Fruit fly (Drosophila melanogaster) whole organism, embryonic: Measurements from ENCODE around the gene CG33941.

Experiments
- Atf-2 ChIP-seq: fragments of 200-800 bp; sonication (Bioruptor generic); optimal IDR thresholded peaks from 2 replicates; lab custom pipeline; 2016; ENCODE audit warnings: missing biosample characterization, missing genetic modification characterization
- Awh ChIP-seq: fragments of 200-800 bp; sonication (Bioruptor generic); IDR thresholded peaks from 2 replicates; pipeline ENCODE4, ENCODE4 v1.3.6; 2022; ENCODE audit warnings: missing biosample characterization, missing genetic modification characterization
- Bdp1 ChIP-seq: fragments of 200-800 bp; sonication (Bioruptor generic); optimal IDR thresholded peaks from 3 replicates; lab custom pipeline; 2016; ENCODE audit warnings: missing biosample characterization, missing genetic modification characterization
- CG10147 ChIP-seq: fragments of 200-800 bp; sonication (Bioruptor generic); optimal IDR thresholded peaks from 2 replicates; lab custom pipeline; 2019; ENCODE audit warnings: missing biosample characterization, mild to moderate bottlenecking, missing genetic modification characterization, moderate library complexity
- CG10654 ChIP-seq: fragments of 200-800 bp; sonication (Bioruptor generic); optimal IDR thresholded peaks from 2 replicates; lab custom pipeline; 2016; ENCODE audit warnings: missing biosample characterization, missing genetic modification characterization
- CG10959 ChIP-seq: fragments of 200-800 bp; sonication (Bioruptor generic); IDR thresholded peaks from 2 replicates; pipeline ENCODE4 v1.3.6; 2022; ENCODE audit warnings: missing biosample characterization, missing genetic modification characterization
- CG10979 ChIP-seq: fragments of 200-800 bp; sonication (Bioruptor generic); optimal IDR thresholded peaks from 2 replicates; lab custom pipeline; 2018; ENCODE audit warnings: missing biosample characterization, mild to moderate bottlenecking, missing genetic modification characterization, moderate library complexity
- CG13894 ChIP-seq: fragments of 200-800 bp; sonication (Bioruptor generic); optimal IDR thresholded peaks from 3 replicates; lab custom pipeline; 2018; ENCODE audit warnings: missing biosample characterization, mild to moderate bottlenecking, missing genetic modification characterization, moderate library complexity
- CG14441 ChIP-seq: fragments of 200-800 bp; sonication (Bioruptor generic); IDR thresholded peaks from 2 replicates; pipeline ENCODE4 v1.3.6; 2022; ENCODE audit warnings: missing biosample characterization, missing genetic modification characterization
- CG15479 ChIP-seq: fragments of 200-800 bp; sonication (Bioruptor generic); optimal IDR thresholded peaks from 3 replicates; lab custom pipeline; 2019; ENCODE audit warnings: missing biosample characterization, mild to moderate bottlenecking, missing genetic modification characterization, moderate library complexity
- CG1647 ChIP-seq: fragments of 200-800 bp; sonication (Bioruptor generic); optimal IDR thresholded peaks from 3 replicates; lab custom pipeline; 2016; ENCODE audit warnings: missing biosample characterization, missing genetic modification characterization
- CG18476 ChIP-seq: fragments of 200-800 bp; sonication (Bioruptor generic); optimal IDR thresholded peaks from 2 replicates; lab custom pipeline; 2016; ENCODE audit warnings: missing biosample characterization, mild to moderate bottlenecking, missing genetic modification characterization
- CG2116 ChIP-seq: fragments of 200-800 bp; sonication (Bioruptor generic); optimal IDR thresholded peaks from 3 replicates; lab custom pipeline; 2018; ENCODE audit warnings: missing biosample characterization, mild to moderate bottlenecking, missing genetic modification characterization
- CG2712 ChIP-seq: fragments of 200-800 bp; optimal IDR thresholded peaks from 3 replicates; lab custom pipeline; 2019; ENCODE audit warnings: missing biosample characterization, mild to moderate bottlenecking, missing genetic modification characterization, moderate library complexity
- CG30403 ChIP-seq: fragments of 200-800 bp; sonication (Bioruptor generic); optimal IDR thresholded peaks from 3 replicates; lab custom pipeline; 2016; ENCODE audit warnings: missing biosample characterization, missing genetic modification characterization
- CG6683 ChIP-seq: fragments of 200-800 bp; sonication (Bioruptor generic); optimal IDR thresholded peaks from 2 replicates; lab custom pipeline; 2017; ENCODE audit warnings: missing biosample characterization, mild to moderate bottlenecking, missing genetic modification characterization, missing genetic modification reagents
- CG7786 ChIP-seq: fragments of 200-800 bp; sonication (Bioruptor generic); optimal IDR thresholded peaks from 2 replicates; lab custom pipeline; 2016; ENCODE audit warnings: missing biosample characterization, missing genetic modification characterization
- CG8944 ChIP-seq: fragments of 200-800 bp; sonication (Bioruptor generic); optimal IDR thresholded peaks from 3 replicates; lab custom pipeline; 2016; ENCODE audit warnings: missing biosample characterization, missing genetic modification characterization
- CTCF ChIP-seq: fragments of 200-800 bp; sonication (Bioruptor generic); optimal IDR thresholded peaks from 2 replicates; lab custom pipeline; 2017; ENCODE audit warnings: missing biosample characterization, mild to moderate bottlenecking, missing genetic modification characterization, moderate library complexity
- Dfd ChIP-seq, 2 experiments: fragments of >200 bp; optimal IDR thresholded peaks; 2 replicates each; lab custom pipeline; 2017; ENCODE audit warnings: missing biosample characterization in 2 of 2, missing genetic modification characterization in 2 of 2
- Ets65A ChIP-seq: fragments of 200-800 bp; sonication (Bioruptor generic); peaks from one replicate; lab custom pipeline; 2016; ENCODE audit warnings: missing biosample characterization, missing genetic modification characterization
- Jarid2 ChIP-seq: fragments of 200-800 bp; sonication (Bioruptor generic); optimal IDR thresholded peaks from 3 replicates; lab custom pipeline; 2017; ENCODE audit warnings: mild to moderate bottlenecking, missing biosample characterization, missing genetic modification reagents, missing genetic modification characterization
- MBD-R2 ChIP-seq: fragments of 200-800 bp; sonication (Bioruptor generic); IDR thresholded peaks from 2 replicates; pipeline ENCODE4 v1.3.6; 2022; ENCODE audit warnings: missing biosample characterization, missing genetic modification characterization
- NC2β ChIP-seq: fragments of 200-800 bp; sonication (Bioruptor generic); optimal IDR thresholded peaks from 2 replicates; lab custom pipeline; 2016; ENCODE audit warnings: missing biosample characterization, missing genetic modification characterization
- Neu2 ChIP-seq: fragments of 200-800 bp; sonication (Bioruptor generic); optimal IDR thresholded peaks from 3 replicates; lab custom pipeline; 2016; ENCODE audit warnings: missing biosample characterization, missing genetic modification characterization, borderline replicate concordance
- Nf-YC ChIP-seq: fragments of 200-800 bp; optimal IDR thresholded peaks from 3 replicates; lab custom pipeline; 2019; ENCODE audit warnings: missing biosample characterization, mild to moderate bottlenecking, missing genetic modification characterization, moderate library complexity
- Sry-δ ChIP-seq: fragments of 200-800 bp; sonication (Bioruptor generic); optimal IDR thresholded peaks from 2 replicates; lab custom pipeline; 2016; ENCODE audit warnings: missing biosample characterization, missing genetic modification characterization
- Usf ChIP-seq: fragments of 200-800 bp; sonication (Bioruptor generic); optimal IDR thresholded peaks from 2 replicates; lab custom pipeline; 2017; ENCODE audit warnings: missing genotype, missing biosample characterization, missing genetic modification characterization
- bcd ChIP-seq: fragments of 200-800 bp; sonication (Bioruptor generic); optimal IDR thresholded peaks from 2 replicates; lab custom pipeline; 2017; ENCODE audit warnings: missing biosample characterization, mild to moderate bottlenecking, missing genetic modification characterization
- cato ChIP-seq: fragments of 200-800 bp; sonication (Bioruptor generic); optimal IDR thresholded peaks from 2 replicates; lab custom pipeline; 2016; ENCODE audit warnings: missing biosample characterization, missing genetic modification characterization, borderline replicate concordance
- crp ChIP-seq, 2 experiments: fragments of 200-800 bp; sonication (Bioruptor generic); optimal IDR thresholded peaks; 2 replicates in 1 of 2; 3 replicates in 1 of 2; lab custom pipeline; 2017; ENCODE audit warnings: missing biosample characterization in 2 of 2, missing genetic modification characterization in 2 of 2, mild to moderate bottlenecking in 1 of 2, moderate library complexity in 1 of 2
- dmrt11E ChIP-seq: fragments of 200-800 bp; sonication (Bioruptor generic); optimal IDR thresholded peaks from 3 replicates; lab custom pipeline; 2018; ENCODE audit warnings: missing biosample characterization, mild to moderate bottlenecking, missing genetic modification characterization, moderate library complexity
- eve ChIP-seq, 2 experiments: fragments of >200 bp; optimal IDR thresholded peaks; 2 replicates each; lab custom pipeline; 2017; ENCODE audit warnings: missing biosample characterization in 2 of 2, missing genetic modification characterization in 2 of 2
- ewg ChIP-seq: fragments of 200-800 bp; sonication (Bioruptor generic); optimal IDR thresholded peaks from 3 replicates; lab custom pipeline; 2017; ENCODE audit warnings: mild to moderate bottlenecking, missing biosample characterization, missing genetic modification reagents, missing genetic modification characterization
- fd96Cb ChIP-seq: fragments of 200-800 bp; sonication (Bioruptor generic); optimal IDR thresholded peaks from 2 replicates; lab custom pipeline; 2018; ENCODE audit warnings: missing biosample characterization, mild to moderate bottlenecking, missing genetic modification characterization, moderate library complexity
- gcm2 ChIP-seq: fragments of 200-800 bp; sonication (Bioruptor generic); optimal IDR thresholded peaks from 2 replicates; lab custom pipeline; 2016; ENCODE audit warnings: missing biosample characterization, missing genetic modification characterization
- grau ChIP-seq: fragments of 200-800 bp; optimal IDR thresholded peaks from 3 replicates; lab custom pipeline; 2019; ENCODE audit warnings: missing biosample characterization, mild to moderate bottlenecking, missing genetic modification characterization, moderate library complexity
- gt ChIP-seq: fragments of 200-800 bp; sonication (Bioruptor generic); IDR thresholded peaks from 2 replicates; pipeline ENCODE4 v1.3.6; 2022; ENCODE audit warnings: missing biosample characterization, missing genetic modification characterization
- inv ChIP-seq: fragments of 200-800 bp; sonication (Bioruptor generic); IDR thresholded peaks from 2 replicates; pipeline ENCODE4 v1.3.6; 2022; ENCODE audit warnings: missing biosample characterization, missing genetic modification characterization; ENCODE audit not compliant: partially characterized antibody
- kah ChIP-seq: fragments of 200-800 bp; sonication (Bioruptor generic); optimal IDR thresholded peaks from 2 replicates; lab custom pipeline; 2018; ENCODE audit warnings: missing biosample characterization, mild to moderate bottlenecking, missing genetic modification characterization
- kni ChIP-seq: fragments of 200-800 bp; sonication (Bioruptor generic); optimal IDR thresholded peaks from 3 replicates; lab custom pipeline; 2017; ENCODE audit warnings: mild to moderate bottlenecking, missing biosample characterization, missing genetic modification reagents, missing genetic modification characterization
- nmo ChIP-seq: fragments of 200-800 bp; sonication (Bioruptor generic); optimal IDR thresholded peaks from 2 replicates; lab custom pipeline; 2018; ENCODE audit warnings: missing biosample characterization, mild to moderate bottlenecking, missing genetic modification characterization, moderate library complexity
- onecut ChIP-seq: fragments of 200-800 bp; sonication (Bioruptor generic); IDR thresholded peaks from 2 replicates; pipeline ENCODE4 v1.3.6; 2022; ENCODE audit warnings: missing biosample characterization, missing genetic modification characterization
- pros ChIP-seq: fragments of 200-800 bp; sonication (Bioruptor generic); optimal IDR thresholded peaks from 3 replicates; lab custom pipeline; 2019; ENCODE audit warnings: missing biosample characterization, mild to moderate bottlenecking, missing genetic modification characterization, moderate library complexity
- psq ChIP-seq: fragments of 200-800 bp; sonication (Bioruptor generic); optimal IDR thresholded peaks from 2 replicates; lab custom pipeline; 2017; ENCODE audit warnings: missing biosample characterization, missing genetic modification characterization
- run ChIP-seq: fragments of 200-800 bp; sonication (Bioruptor generic); optimal IDR thresholded peaks from 3 replicates; lab custom pipeline; 2018; ENCODE audit warnings: missing biosample characterization, mild to moderate bottlenecking, missing genetic modification characterization
- tio ChIP-seq: fragments of 200-800 bp; sonication (Bioruptor generic); optimal IDR thresholded peaks from 2 replicates; lab custom pipeline; 2017; ENCODE audit warnings: missing biosample characterization, missing genetic modification characterization, inconsistent platforms
- tna ChIP-seq: fragments of 200-800 bp; sonication (Bioruptor generic); IDR thresholded peaks from 2 replicates; pipeline ENCODE4 v1.3.6; 2022; ENCODE audit warnings: missing biosample characterization, missing genetic modification characterization; ENCODE audit not compliant: partially characterized antibody
- ttk ChIP-seq: fragments of 200-800 bp; sonication (Bioruptor generic); IDR thresholded peaks from 2 replicates; pipeline ENCODE4 v2.1.2; 2022; ENCODE audit warnings: missing biosample characterization, missing genetic modification characterization
- yki ChIP-seq: fragments of >200 bp; optimal IDR thresholded peaks from 3 replicates; lab custom pipeline; 2018

CG33941 gene

dm6 chr4:482659-483134 is 15.4 kb downstream of the CG33941 start (continued):
- TF ChIP-seq psq (no peak), kni (GFP tag; lab: Kevin White, UChicago) (peak; percentile 48), CG18476 (no peak), CG15479 (GFP tag; lab: Kevin White, UChicago) (peak; percentile 6), CG7786 (GFP tag; lab: Kevin White, UChicago) (peak; percentile 21), CG2712 (tag; lab: Kevin White, UChicago) (peak; percentile 10), CG10654 (no peak), CG10959 (no peak), dmrt11E (tag; lab: Kevin White, UChicago) (peak; percentile 0), grau (tag; lab: Kevin White, UChicago) (no peak), pros (GFP tag; lab: Kevin White, UChicago) (peak; percentile 91), Atf-2 (GFP tag; lab: Kevin White, UChicago) (peak; percentile 34)
- TF ChIP-seq, all 482 proteins: peak for 84

dm6 chr4:483646-484045 is 16.3 kb downstream of the CG33941 start:
- TF ChIP-seq cato (GFP tag; lab: Kevin White, UChicago), result no peak
- no peak for TF ChIP-seq gt (GFP tag; lab: Robert Waterston, UW)
- 0 out of 2 replicates have a peak, but pooled peaks have one; percentile 15 for TF ChIP-seq MBD-R2 (GFP tag; lab: Robert Waterston, UW)
- peak; percentile 17 for TF ChIP-seq CTCF (GFP tag; lab: Kevin White, UChicago)
- no peak for TF ChIP-seq tna (GFP tag; lab: Robert Waterston, UW)
- no peak for TF ChIP-seq CG6683 (GFP tag; lab: Kevin White, UChicago)
- no peak for TF ChIP-seq CG2116 (GFP tag; lab: Kevin White, UChicago)
- no peak for TF ChIP-seq CG1647 (GFP tag; lab: Kevin White, UChicago)
- peak; percentile 2 for TF ChIP-seq Nf-YC (tag; lab: Kevin White, UChicago)
- TF ChIP-seq Ets65A (GFP tag; lab: Kevin White, UChicago), result peak; percentile 7
- no peak for TF ChIP-seq ttk (GFP tag; lab: Robert Waterston, UW)
- no peak for TF ChIP-seq fd96Cb (tag; lab: Kevin White, UChicago)
- TF ChIP-seq onecut (GFP tag; lab: Robert Waterston, UW), result peak; percentile 96
- no peak for TF ChIP-seq Jarid2
- no peak for TF ChIP-seq gcm2 (GFP tag; lab: Kevin White, UChicago)
- TF ChIP-seq eve (GFP tag; optimal IDR thresholded peaks at IDR 0.05; lab: Kevin White, UChicago), result no peak
- no peak for TF ChIP-seq CG8944
- no peak for TF ChIP-seq CG10147 (GFP tag; lab: Kevin White, UChicago)
- peak; percentile 82 for TF ChIP-seq ewg (GFP tag; lab: Kevin White, UChicago)
- no peak for TF ChIP-seq Usf (GFP tag; lab: Kevin White, UChicago)
- TF ChIP-seq run (tag; lab: Kevin White, UChicago), result no peak
- no peak for TF ChIP-seq Awh (GFP tag; lab: Robert Waterston, UW)
- peak; percentile 26 for TF ChIP-seq CG13894 (tag; lab: Kevin White, UChicago)
- TF ChIP-seq Dfd (GFP tag; optimal IDR thresholded peaks at IDR 0.05; lab: Kevin White, UChicago), result no peak
- TF ChIP-seq CG30403 (GFP tag; lab: Kevin White, UChicago), result no peak
- no peak for TF ChIP-seq bcd
- TF ChIP-seq yki (lab: Kevin White, UChicago), result no peak
- no peak for TF ChIP-seq NC2β (GFP tag; lab: Kevin White, UChicago)
- no peak for TF ChIP-seq Bdp1 (GFP tag; lab: Kevin White, UChicago)
- no peak for TF ChIP-seq CG14441
- TF ChIP-seq tio (GFP tag; lab: Kevin White, UChicago), result no peak
- TF ChIP-seq nmo (GFP tag; lab: Kevin White, UChicago), result no peak
- no peak for TF ChIP-seq kah (GFP tag; lab: Kevin White, UChicago)
- TF ChIP-seq Sry-δ (GFP tag; lab: Kevin White, UChicago), result no peak
- TF ChIP-seq inv (GFP tag; lab: Robert Waterston, UW), result no peak
- TF ChIP-seq CG10979, result no peak
- no peak for TF ChIP-seq Neu2 (GFP tag; lab: Kevin White, UChicago)
- peak in 1 of 2 experiments; percentile 5 for TF ChIP-seq crp (GFP tag; optimal IDR thresholded peaks at IDR 0.05; lab: Kevin White, UChicago)
- TF ChIP-seq, all 482 proteins: peak for 8
